Worm (Caenorhabditis elegans) whole organism, mixed stage, embryonic: ENCODE data around the gene tbx-41.
A peak's percentile ranks its signal among the peaks of the same experiment; 100 is the strongest.

Experiments
- M03D4.4 ChIP-seq: sonication (generic microtip); optimal IDR thresholded peaks from 2 replicates; lab custom pipeline; 2017; ENCODE audit warnings: mild to moderate bottlenecking, missing genetic modification characterization, missing compliant biosample characterization
- bed-3 ChIP-seq: fragments of 200-800 bp; sonication (Bioruptor generic); optimal IDR thresholded peaks from 3 replicates; lab custom pipeline; 2018; ENCODE audit warnings: mild to moderate bottlenecking, missing genetic modification characterization, moderate library complexity, missing compliant biosample characterization
- ceh-39 ChIP-seq: fragments of 150-350 bp; optimal IDR thresholded peaks from 2 replicates; lab custom pipeline; 2014; ENCODE audit warnings: missing biosample characterization, missing genetic modification characterization
- ceh-43 ChIP-seq: fragments of 200-800 bp; sonication (Bioruptor generic); optimal IDR thresholded peaks from 2 replicates; lab custom pipeline; 2018; ENCODE audit warnings: mild to moderate bottlenecking, missing genetic modification characterization, moderate library complexity, missing compliant biosample characterization
- ceh-83 ChIP-seq: fragments of 200-800 bp; sonication (Bioruptor generic); optimal IDR thresholded peaks from 2 replicates; lab custom pipeline; 2018; ENCODE audit warnings: mild to moderate bottlenecking, missing genetic modification characterization, missing compliant biosample characterization
- ces-1 ChIP-seq: fragments of 150-350 bp; optimal IDR thresholded peaks from 2 replicates; lab custom pipeline; 2014; ENCODE audit warnings: missing biosample characterization, missing genetic modification reagents, missing genetic modification characterization
- cnd-1 ChIP-seq: fragments of 200-800 bp; sonication (Bioruptor generic); optimal IDR thresholded peaks from 2 replicates; lab custom pipeline; 2018; ENCODE audit warnings: mild to moderate bottlenecking, missing genetic modification characterization, missing compliant biosample characterization
- drap-1 ChIP-seq: fragments of 200-800 bp; sonication (Bioruptor generic); optimal IDR thresholded peaks from 3 replicates; lab custom pipeline; 2018; ENCODE audit warnings: mild to moderate bottlenecking, missing genetic modification characterization, missing compliant biosample characterization
- elt-1 ChIP-seq: sonication (generic microtip); optimal IDR thresholded peaks from 2 replicates; lab custom pipeline; 2017; ENCODE audit warnings: missing genetic modification characterization, mild to moderate bottlenecking, missing compliant biosample characterization, antibody characterized with exemption, moderate library complexity, borderline replicate concordance; ENCODE audit not compliant: insufficient read depth
- elt-3 ChIP-seq: fragments of 150-350 bp; optimal IDR thresholded peaks from 2 replicates; lab custom pipeline; 2014; ENCODE audit warnings: missing biosample characterization, missing genetic modification characterization
- flh-1 ChIP-seq: fragments of 200-800 bp; sonication (Bioruptor generic); optimal IDR thresholded peaks from 2 replicates; lab custom pipeline; 2018; ENCODE audit warnings: mild to moderate bottlenecking, missing genetic modification characterization, moderate library complexity, missing compliant biosample characterization
- ham-2 ChIP-seq: fragments of 200-800 bp; sonication (Bioruptor generic); optimal IDR thresholded peaks from 2 replicates; lab custom pipeline; 2018; ENCODE audit warnings: mild to moderate bottlenecking, missing genetic modification characterization, missing compliant biosample characterization
- hlh-1 ChIP-seq: fragments of 150-350 bp; optimal IDR thresholded peaks from 2 replicates; lab custom pipeline; 2014; ENCODE audit warnings: missing biosample characterization, missing genetic modification reagents, missing genetic modification characterization
- lin-32 ChIP-seq: fragments of 200-800 bp; sonication (Bioruptor generic); optimal IDR thresholded peaks from 2 replicates; lab custom pipeline; 2018; ENCODE audit warnings: mild to moderate bottlenecking, missing genetic modification characterization, missing compliant biosample characterization
- lsy-2 ChIP-seq: fragments of 150-350 bp; optimal IDR thresholded peaks from 2 replicates; lab custom pipeline; 2014; ENCODE audit warnings: missing biosample characterization, missing genetic modification characterization
- mep-1 ChIP-seq: fragments of 150-350 bp; optimal IDR thresholded peaks from 2 replicates; lab custom pipeline; 2017; ENCODE audit warnings: missing biosample characterization, missing genetic modification reagents, missing genetic modification characterization, inconsistent platforms
- mls-2 ChIP-seq: sonication (generic microtip); optimal IDR thresholded peaks from 2 replicates; lab custom pipeline; 2016; ENCODE audit warnings: mild to moderate bottlenecking, missing genetic modification characterization, moderate library complexity, missing compliant biosample characterization
- nhr-12 ChIP-seq: fragments of 150-350 bp; optimal IDR thresholded peaks from 2 replicates; lab custom pipeline; 2014; ENCODE audit warnings: missing biosample characterization, missing genetic modification characterization
- nhr-2 ChIP-seq: fragments of 150-350 bp; optimal IDR thresholded peaks from 2 replicates; lab custom pipeline; 2014; ENCODE audit warnings: missing biosample characterization, missing genetic modification characterization
- nhr-237 ChIP-seq: fragments of 150-350 bp; optimal IDR thresholded peaks from 2 replicates; lab custom pipeline; 2014; ENCODE audit warnings: missing biosample characterization, missing genetic modification characterization
- nhr-28 ChIP-seq: fragments of 150-350 bp; optimal IDR thresholded peaks from 2 replicates; lab custom pipeline; 2014; ENCODE audit warnings: missing biosample characterization, missing genetic modification characterization
- nhr-76 ChIP-seq: sonication (generic microtip); optimal IDR thresholded peaks from 2 replicates; lab custom pipeline; 2017; ENCODE audit warnings: missing biosample characterization, missing genetic modification characterization
- pha-4 ChIP-seq: fragments of 150-350 bp; optimal IDR thresholded peaks from 2 replicates; lab custom pipeline; 2018; ENCODE audit warnings: missing biosample characterization, missing genetic modification reagents, missing genetic modification characterization
- snpc-4 ChIP-seq: fragments of 150-350 bp; optimal IDR thresholded peaks from 2 replicates; lab custom pipeline; 2014; ENCODE audit warnings: missing biosample characterization, missing genetic modification characterization
- sptf-1 ChIP-seq: sonication (generic microtip); optimal IDR thresholded peaks from 2 replicates; lab custom pipeline; 2017; ENCODE audit warnings: mild to moderate bottlenecking, missing genetic modification characterization, moderate library complexity, missing compliant biosample characterization
- unc-39 ChIP-seq: fragments of 150-350 bp; optimal IDR thresholded peaks from 2 replicates; lab custom pipeline; 2014; ENCODE audit warnings: missing biosample characterization, missing genetic modification characterization
- ztf-11 ChIP-seq: fragments of 150-350 bp; optimal IDR thresholded peaks from 2 replicates; lab custom pipeline; 2014; ENCODE audit warnings: missing biosample characterization, missing genetic modification characterization

tbx-41 gene

ce11 chrX:1890817-1891216 is 25.8 kb downstream of the tbx-41 start:
- TF ChIP-seq nhr-237 (no peak), bed-3 (no peak), elt-3 (no peak), snpc-4 (tag; lab: Kevin White, UChicago) (no peak), nhr-28 (tag; lab: Kevin White, UChicago) (no peak), ceh-39 (tag; lab: Kevin White, UChicago) (no peak), ham-2 (no peak), ztf-11 (tag; lab: Kevin White, UChicago) (no peak), nhr-76 (tag; lab: Kevin White, UChicago) (no peak), M03D4.4 (no peak), flh-1 (GFP tag; lab: Kevin White, UChicago) (no peak), ceh-83 (GFP tag; lab: Kevin White, UChicago) (no peak), nhr-12 (tag; lab: Kevin White, UChicago) (no peak), sptf-1 (no peak)
- TF ChIP-seq, all 35 proteins: peak for 0

- TF ChIP-seq snpc-4 (tag; lab: Kevin White, UChicago): no peak
Observed at ce11 chrX:1891887-1892286, 26.8 kb downstream of the tbx-41 start, which contains the start of gene B0294.3. Gene B0294.3, plus strand, starts transcription at chrX:1892187.

- no peak for TF ChIP-seq mep-1
- no peak for TF ChIP-seq nhr-76 (tag; lab: Kevin White, UChicago)
- no peak for TF ChIP-seq drap-1
- TF ChIP-seq cnd-1: no peak
- TF ChIP-seq unc-39: no peak
Observed at ce11 chrX:1897243-1897642, 32.2 kb downstream of the tbx-41 start, which contains the start of gene B0294.1. Gene B0294.1, minus strand, starts transcription at chrX:1897343.

ce11 chrX:1901480-1901879 is 36.4 kb downstream of the tbx-41 start:
- TF ChIP-seq bed-3: no peak
- TF ChIP-seq elt-1 (tag; lab: Kevin White, UChicago): no peak
- no peak for TF ChIP-seq ceh-43
- TF ChIP-seq nhr-12 (tag; lab: Kevin White, UChicago): no peak

ce11 chrX:1907009-1907408 is 42.0 kb downstream of the tbx-41 start:
- no peak for TF ChIP-seq elt-1 (tag; lab: Kevin White, UChicago)
- no peak for TF ChIP-seq hlh-1 (tag; lab: Kevin White, UChicago)
- no peak for TF ChIP-seq M03D4.4
- no peak for TF ChIP-seq snpc-4 (tag; lab: Kevin White, UChicago)
- TF ChIP-seq nhr-2 (tag; lab: Kevin White, UChicago): no peak
- TF ChIP-seq ceh-83 (GFP tag; lab: Kevin White, UChicago): no peak
- no peak for TF ChIP-seq mls-2 (tag; lab: Kevin White, UChicago)
- no peak for TF ChIP-seq lin-32 (GFP tag; lab: Kevin White, UChicago)
- TF ChIP-seq pha-4: no peak
- TF ChIP-seq nhr-12 (tag; lab: Kevin White, UChicago): no peak
- TF ChIP-seq ceh-43: no peak
- no peak for TF ChIP-seq ceh-39 (tag; lab: Kevin White, UChicago)
- no peak for TF ChIP-seq ces-1
- TF ChIP-seq, all 35 proteins: peak for 0

ce11 chrX:1909353-1909752 is 44.3 kb downstream of the tbx-41 start:
- TF ChIP-seq nhr-237: peak; percentile 70
- TF ChIP-seq snpc-4 (tag; lab: Kevin White, UChicago): no peak
- TF ChIP-seq ceh-39 (tag; lab: Kevin White, UChicago): peak; percentile 2
- TF ChIP-seq unc-39: peak; percentile 9
- no peak for TF ChIP-seq mep-1
- TF ChIP-seq lsy-2: peak; percentile 35
- peak; percentile 38 for TF ChIP-seq ces-1
- peak; percentile 71 for TF ChIP-seq drap-1
- TF ChIP-seq mls-2 (tag; lab: Kevin White, UChicago): peak; percentile 1

- TF ChIP-seq lsy-2 (no peak), nhr-28 (tag; lab: Kevin White, UChicago) (no peak)
Observed at ce11 chrX:1913257-1913656, 48.2 kb downstream of the tbx-41 start, which contains the start of gene ZC53.1. Gene ZC53.1, minus strand, starts transcription at chrX:1913357.
